Fruit fly (Drosophila melanogaster) whole organism, pupa: ENCODE data around the gene CG14949.

Experiments
- CG10348 ChIP-seq: fragments of 200-800 bp; sonication (Bioruptor generic); IDR thresholded peaks from 2 replicates; pipeline ENCODE4 v1.3.6; 2022; ENCODE audit warnings: missing biosample characterization, missing genetic modification characterization
- CG12605 ChIP-seq: fragments of 200-800 bp; sonication (Bioruptor generic); IDR thresholded peaks from 2 replicates; pipeline ENCODE4 v1.3.6; 2022; ENCODE audit warnings: missing biosample characterization, missing genetic modification characterization
- CG13204 ChIP-seq: fragments of 200-800 bp; sonication (Bioruptor generic); optimal IDR thresholded peaks from 2 replicates; lab custom pipeline; 2018; ENCODE audit warnings: missing biosample characterization, mild to moderate bottlenecking, missing genetic modification characterization, moderate library complexity
- CG14655 ChIP-seq: fragments of 200-800 bp; sonication (Bioruptor generic); optimal IDR thresholded peaks from 3 replicates; lab custom pipeline; 2017; ENCODE audit warnings: mild to moderate bottlenecking, missing biosample characterization, missing genetic modification reagents, missing genetic modification characterization
- CG15710 ChIP-seq: fragments of 200-800 bp; sonication (Bioruptor generic); optimal IDR thresholded peaks from 2 replicates; lab custom pipeline; 2018; ENCODE audit warnings: missing biosample characterization, mild to moderate bottlenecking, missing genetic modification characterization, moderate library complexity
- CG17806 ChIP-seq: fragments of 200-800 bp; sonication (Bioruptor generic); optimal IDR thresholded peaks from 2 replicates; lab custom pipeline; 2018; ENCODE audit warnings: missing biosample characterization, mild to moderate bottlenecking, missing genetic modification characterization, moderate library complexity
- CG32121 ChIP-seq: fragments of 200-800 bp; sonication (Bioruptor generic); IDR thresholded peaks from 2 replicates; pipeline ENCODE4 v1.3.6; 2022; ENCODE audit warnings: missing biosample characterization, missing genetic modification characterization
- CG34367 ChIP-seq: fragments of 200-800 bp; sonication (Bioruptor generic); optimal IDR thresholded peaks from 2 replicates; lab custom pipeline; 2018; ENCODE audit warnings: missing biosample characterization, mild to moderate bottlenecking, missing genetic modification characterization
- CG4496 ChIP-seq: fragments of 200-800 bp; sonication (Bioruptor generic); IDR thresholded peaks from 3 replicates; pipeline ENCODE4 v1.3.6; 2022; ENCODE audit warnings: missing biosample characterization, missing genetic modification characterization
- CG8159 ChIP-seq: fragments of 200-800 bp; sonication (Bioruptor generic); optimal IDR thresholded peaks from 3 replicates; lab custom pipeline; 2018; ENCODE audit warnings: missing biosample characterization, mild to moderate bottlenecking, missing genetic modification characterization, moderate library complexity
- CG8301 ChIP-seq: fragments of 200-800 bp; sonication (Bioruptor generic); optimal IDR thresholded peaks from 2 replicates; lab custom pipeline; 2018; ENCODE audit warnings: missing biosample characterization, mild to moderate bottlenecking, missing genetic modification characterization
- CG9948 ChIP-seq: fragments of 200-800 bp; sonication (Bioruptor generic); optimal IDR thresholded peaks from 2 replicates; lab custom pipeline; 2018; ENCODE audit warnings: missing biosample characterization, mild to moderate bottlenecking, missing genetic modification characterization, moderate library complexity
- D1 ChIP-seq: fragments of 200-800 bp; sonication (Bioruptor generic); optimal IDR thresholded peaks from 2 replicates; lab custom pipeline; 2018; ENCODE audit warnings: missing biosample characterization, mild to moderate bottlenecking, missing genetic modification characterization, moderate library complexity
- EcR ChIP-seq: fragments of 200-800 bp; sonication (Bioruptor generic); optimal IDR thresholded peaks from 3 replicates; lab custom pipeline; 2019; ENCODE audit warnings: missing biosample characterization, missing genetic modification characterization, mild to moderate bottlenecking, moderate library complexity, missing genetic modification reagents
- Ets98B ChIP-seq: fragments of 200-800 bp; sonication (Bioruptor generic); IDR thresholded peaks from 2 replicates; pipeline ENCODE4 v1.3.6; 2022; ENCODE audit warnings: missing biosample characterization, missing genetic modification characterization
- Pif1A ChIP-seq: fragments of 200-800 bp; sonication (Bioruptor generic); optimal IDR thresholded peaks from 3 replicates; lab custom pipeline; 2016; ENCODE audit warnings: missing biosample characterization, missing genetic modification characterization
- Pif1B ChIP-seq: fragments of 200-800 bp; sonication (Bioruptor generic); optimal IDR thresholded peaks from 3 replicates; lab custom pipeline; 2016; ENCODE audit warnings: missing biosample characterization, missing genetic modification characterization
- Snoo ChIP-seq: fragments of 200-800 bp; sonication (Bioruptor generic); optimal IDR thresholded peaks from 3 replicates; lab custom pipeline; 2017; ENCODE audit warnings: missing biosample characterization, mild to moderate bottlenecking, missing genetic modification characterization, inconsistent platforms
- fd96Ca ChIP-seq: fragments of 200-800 bp; sonication (Bioruptor generic); IDR thresholded peaks from 3 replicates; pipeline ENCODE4 v1.3.6; 2022; ENCODE audit warnings: missing biosample characterization, missing genetic modification characterization
- gl ChIP-seq: fragments of 200-800 bp; sonication (Bioruptor generic); optimal IDR thresholded peaks from 2 replicates; lab custom pipeline; 2018; ENCODE audit warnings: missing biosample characterization, mild to moderate bottlenecking, missing genetic modification characterization
- rn ChIP-seq: fragments of 200-800 bp; sonication (Bioruptor generic); IDR thresholded peaks from 2 replicates; pipeline ENCODE4 v1.3.6; 2022; ENCODE audit warnings: missing biosample characterization, missing genetic modification characterization

Gene CG14949

DNA sequence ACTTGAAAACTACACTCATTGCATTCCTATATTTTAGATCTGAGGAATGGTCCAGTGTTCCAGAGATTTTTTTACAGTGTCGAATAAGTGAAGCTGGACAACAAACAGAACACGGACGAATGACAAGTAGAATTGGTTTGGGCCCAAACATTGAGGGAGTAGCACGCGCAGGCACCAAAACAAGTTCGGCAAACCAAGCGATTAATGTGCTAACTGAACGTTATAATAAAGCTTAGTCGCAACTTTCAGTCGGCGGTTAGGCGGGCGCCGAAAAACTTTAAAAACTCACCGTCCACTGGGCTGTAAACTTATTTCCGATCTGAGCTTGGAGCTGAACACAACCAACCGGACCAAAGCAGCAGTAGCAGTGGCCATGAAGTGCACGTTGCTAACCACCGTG is 1.8 kb upstream of the CG14949 start, which contains the start of gene CG1143:
CG1143 (plus strand) TSS at position 301 of the 400 bp plus-strand sequence.
- TF ChIP-seq CG10348 = no peak
- TF ChIP-seq, all 21 proteins: peak for 0

DNA sequence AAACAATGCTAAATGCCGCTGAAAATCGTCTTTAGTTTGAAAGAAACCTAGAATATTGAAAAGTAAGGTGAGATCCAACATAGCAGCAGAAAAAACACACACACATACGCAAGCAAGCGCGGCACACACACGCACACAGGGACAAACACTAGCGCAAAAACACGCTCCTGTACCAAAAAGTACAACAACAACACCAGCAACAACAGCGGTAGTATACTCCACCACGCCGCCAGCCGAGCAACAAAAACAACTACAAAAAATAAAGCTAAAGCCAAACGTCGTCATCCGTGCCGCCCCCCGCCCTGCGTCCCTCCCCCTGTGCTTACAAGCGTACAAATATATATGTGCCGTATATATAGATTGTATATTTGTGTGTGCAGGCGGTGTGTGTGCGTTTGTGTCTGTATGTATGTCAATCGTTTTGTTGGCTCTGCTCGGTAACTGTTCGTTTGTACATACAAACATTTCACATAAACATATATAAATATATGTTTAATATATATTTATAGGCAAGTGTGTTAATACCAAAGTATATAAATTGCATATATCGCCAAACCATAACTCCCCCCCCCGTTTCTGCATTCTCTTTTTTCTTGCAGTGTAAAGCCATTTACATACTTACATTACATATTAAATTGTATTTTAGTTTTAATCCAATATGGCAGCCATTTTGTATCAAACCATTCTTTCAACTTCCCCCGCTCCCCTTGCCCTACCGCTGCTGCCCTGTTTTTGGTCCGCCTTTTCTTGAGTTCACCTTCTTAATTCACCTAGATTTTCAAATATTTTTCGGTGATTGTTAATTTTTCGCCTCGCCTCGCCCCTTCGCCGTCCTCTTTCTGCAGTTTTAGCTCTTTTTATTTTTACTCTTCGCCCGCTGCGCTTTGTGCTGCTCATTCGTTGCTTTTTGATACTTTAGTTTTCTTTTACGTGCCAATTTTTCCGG is 6.9 kb downstream of the CG14949 start:
- TF ChIP-seq CG8159 (tag; lab: Kevin White, UChicago) = peak; percentile 53
- peak; percentile 27 for TF ChIP-seq CG15710 (tag; lab: Kevin White, UChicago)
- TF ChIP-seq CG10348 = no peak
- no peak; the same call in 2 of the 3 replicates for TF ChIP-seq fd96Ca
- peak; percentile 65 for TF ChIP-seq CG17806 (tag; lab: Kevin White, UChicago)
- peak; percentile 27 for TF ChIP-seq CG9948 (tag; lab: Kevin White, UChicago)
- TF ChIP-seq CG13204 (GFP tag; lab: Kevin White, UChicago) = peak; percentile 29
- peak; percentile 58; the same call in 1 of the 3 replicates for TF ChIP-seq CG4496 (GFP tag; lab: Robert Waterston, UW)
- peak; percentile 55 for TF ChIP-seq CG12605
- TF ChIP-seq Ets98B = peak; percentile 76; the same call in 1 of the 2 replicates
- TF ChIP-seq CG32121 (GFP tag; lab: Robert Waterston, UW) = peak; percentile 62
- peak; percentile 55 for TF ChIP-seq Pif1B (GFP tag; lab: Kevin White, UChicago)
- no peak for TF ChIP-seq CG34367 (tag; lab: Kevin White, UChicago)

DNA sequence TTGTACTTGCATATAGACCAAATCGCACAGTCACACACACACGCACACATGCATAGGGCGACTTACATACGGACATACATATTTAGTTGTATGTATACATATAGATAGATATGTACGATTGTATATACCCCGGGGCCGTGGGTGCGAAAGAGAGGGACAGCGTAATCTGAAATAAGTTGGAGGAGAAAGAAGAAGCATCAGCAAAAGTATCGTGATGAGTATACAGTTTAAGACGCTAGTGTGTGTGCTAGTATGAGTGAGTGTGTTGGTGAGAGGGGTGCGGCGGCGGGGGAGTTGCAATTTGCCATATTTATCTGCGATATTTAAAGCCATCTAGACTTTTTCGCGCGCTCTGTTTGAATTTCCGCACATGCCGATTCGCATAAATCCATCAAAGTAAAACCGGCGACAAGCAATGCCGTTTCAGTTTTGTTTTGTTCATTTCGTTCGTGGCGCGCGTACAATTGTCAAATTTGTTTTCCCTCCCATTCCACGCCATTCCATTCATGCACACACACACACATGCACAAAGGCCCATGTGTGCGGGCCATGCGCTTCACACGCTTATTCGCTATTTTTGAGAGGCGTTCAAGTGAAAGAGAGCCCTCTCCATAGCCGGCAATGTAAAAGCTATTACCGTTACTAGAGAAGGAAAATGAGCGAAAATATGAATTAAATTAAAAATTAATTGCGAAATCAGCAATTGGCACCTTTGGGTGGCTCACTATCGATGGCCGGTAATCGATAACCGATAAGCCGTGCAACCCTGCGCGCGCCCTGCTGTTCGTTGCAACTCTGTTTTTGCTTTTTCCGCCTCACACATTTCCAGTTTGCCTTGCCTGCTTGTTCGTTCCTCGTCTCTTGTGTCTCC is 8.1 kb downstream of the CG14949 start:
- TF ChIP-seq D1 (tag; lab: Kevin White, UChicago) (no peak), CG13204 (GFP tag; lab: Kevin White, UChicago) (peak; percentile 62), Ets98B (peak; percentile 71), CG32121 (GFP tag; lab: Robert Waterston, UW) (peak; percentile 45), Pif1B (GFP tag; lab: Kevin White, UChicago) (peak; percentile 44), CG34367 (tag; lab: Kevin White, UChicago) (peak; percentile 49), CG8159 (tag; lab: Kevin White, UChicago) (peak; percentile 60), CG8301 (tag; lab: Kevin White, UChicago) (no peak), CG10348 (no peak), CG15710 (tag; lab: Kevin White, UChicago) (peak; percentile 49), CG17806 (tag; lab: Kevin White, UChicago) (peak; percentile 12), CG9948 (tag; lab: Kevin White, UChicago) (no peak), CG14655 (GFP tag; lab: Kevin White, UChicago) (no peak), Snoo (peak; percentile 86), EcR (GFP tag; lab: Kevin White, UChicago) (no peak), fd96Ca (peak; percentile 61; the same call in 2 of the 3 replicates), rn (GFP tag; lab: Robert Waterston, UW) (0 out of 2 replicates have a peak, but pooled peaks have one; percentile 14), CG12605 (peak; percentile 21; the same call in 1 of the 2 replicates), CG4496 (GFP tag; lab: Robert Waterston, UW) (peak; percentile 83), gl (peak; percentile 45), Pif1A (peak; percentile 68)

DNA sequence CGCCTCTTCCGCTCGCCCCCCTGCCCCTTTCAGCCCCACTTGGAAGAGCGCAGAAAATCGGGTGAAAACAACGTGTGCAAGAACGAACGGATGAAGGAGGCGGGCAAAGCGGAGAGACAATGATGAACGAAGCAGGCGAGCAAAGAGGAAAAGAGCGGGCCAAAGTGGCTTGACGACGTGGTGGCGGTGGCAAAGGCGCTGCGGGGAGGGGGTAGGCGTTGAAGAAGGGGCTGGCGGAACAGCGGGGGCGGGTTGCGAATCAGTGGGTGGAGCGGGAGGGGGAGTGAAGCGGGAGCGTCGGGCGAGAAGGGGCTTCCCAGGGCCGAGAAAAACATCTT is 10.5 kb downstream of the CG14949 start:
- TF ChIP-seq D1 (tag; lab: Kevin White, UChicago) = no peak
- TF ChIP-seq Snoo = no peak
- no peak for TF ChIP-seq CG9948 (tag; lab: Kevin White, UChicago)
- TF ChIP-seq fd96Ca = peak; percentile 54; the same call in 1 of the 3 replicates
- no peak for TF ChIP-seq CG8159 (tag; lab: Kevin White, UChicago)
- TF ChIP-seq CG14655 (GFP tag; lab: Kevin White, UChicago) = no peak
- no peak for TF ChIP-seq CG8301 (tag; lab: Kevin White, UChicago)
- TF ChIP-seq CG10348 = no peak
- 0 out of 3 replicates have a peak, but pooled peaks have one; percentile 7 for TF ChIP-seq CG4496 (GFP tag; lab: Robert Waterston, UW)
- no peak for TF ChIP-seq CG15710 (tag; lab: Kevin White, UChicago)
- no peak for TF ChIP-seq EcR (GFP tag; lab: Kevin White, UChicago)
- no peak for TF ChIP-seq gl
- peak; percentile 82 for TF ChIP-seq CG13204 (GFP tag; lab: Kevin White, UChicago)
- no peak for TF ChIP-seq CG17806 (tag; lab: Kevin White, UChicago)
- no peak for TF ChIP-seq Pif1A
- no peak for TF ChIP-seq CG32121 (GFP tag; lab: Robert Waterston, UW)
- no peak for TF ChIP-seq CG34367 (tag; lab: Kevin White, UChicago)
- TF ChIP-seq Pif1B (GFP tag; lab: Kevin White, UChicago) = no peak
- no peak for TF ChIP-seq rn (GFP tag; lab: Robert Waterston, UW)
- TF ChIP-seq CG12605 = no peak
- TF ChIP-seq Ets98B = peak; percentile 31
